Worm (Caenorhabditis elegans) whole organism, L3 larva: Measurements from ENCODE around the gene F46G10.2.

Source experiments
- R02D3.7 ChIP-seq: fragments of 150-350 bp; optimal IDR thresholded peaks from 2 replicates; lab custom pipeline; 2014; ENCODE audit warnings: missing biosample characterization, missing genetic modification characterization
- ZK546.5 ChIP-seq: sonication (generic microtip); optimal IDR thresholded peaks from 2 replicates; lab custom pipeline; 2017; ENCODE audit warnings: missing biosample characterization, missing genetic modification characterization
- aly-2 ChIP-seq: fragments of 150-350 bp; optimal IDR thresholded peaks from 2 replicates; lab custom pipeline; 2014; ENCODE audit warnings: missing biosample characterization, missing genetic modification characterization
- ama-1 ChIP-seq: fragments of 150-350 bp; optimal IDR thresholded peaks from 2 replicates; lab custom pipeline; 2018
- ceh-16 ChIP-seq: sonication (generic microtip); optimal IDR thresholded peaks from 2 replicates; lab custom pipeline; 2017; ENCODE audit warnings: missing biosample characterization, missing genetic modification characterization
- ceh-28 ChIP-seq: fragments of 150-350 bp; optimal IDR thresholded peaks from 2 replicates; lab custom pipeline; 2014; ENCODE audit warnings: missing biosample characterization, missing genetic modification reagents, missing genetic modification characterization
- ceh-82 ChIP-seq: fragments of 150-350 bp; optimal IDR thresholded peaks from 2 replicates; lab custom pipeline; 2014; ENCODE audit warnings: missing biosample characterization, missing genetic modification characterization
- ceh-9 ChIP-seq: sonication (generic microtip); optimal IDR thresholded peaks from 2 replicates; lab custom pipeline; 2018; ENCODE audit warnings: missing biosample characterization, missing genetic modification characterization
- daf-12 ChIP-seq: fragments of 150-350 bp; optimal IDR thresholded peaks from 2 replicates; lab custom pipeline; 2014; ENCODE audit warnings: missing biosample characterization, missing genetic modification reagents, missing genetic modification characterization
- egl-27 ChIP-seq: sonication (generic microtip); optimal IDR thresholded peaks from 4 replicates; lab custom pipeline; 2017; ENCODE audit warnings: missing biosample characterization, missing genetic modification reagents, missing genetic modification characterization
- egl-5 ChIP-seq: fragments of 150-350 bp; optimal IDR thresholded peaks from 2 replicates; lab custom pipeline; 2017; ENCODE audit warnings: missing biosample characterization, missing genetic modification reagents, missing genetic modification characterization, inconsistent platforms
- elt-1 ChIP-seq: fragments of 150-350 bp; optimal IDR thresholded peaks from 2 replicates; lab custom pipeline; 2014; ENCODE audit warnings: missing biosample characterization, missing genetic modification characterization
- elt-2 ChIP-seq: sonication (generic microtip); optimal IDR thresholded peaks from 2 replicates; lab custom pipeline; 2016; ENCODE audit warnings: missing genetic modification reagents, mild to moderate bottlenecking, missing genetic modification characterization, missing compliant biosample characterization
- elt-3 ChIP-seq, 3 experiments: fragments of 150-350 bp in 1 of 3; sonication (generic microtip) in 2 of 3; optimal IDR thresholded peaks; 2 replicates in 2 of 3; 4 replicates in 1 of 3; lab custom pipeline; 2014 to 2017; ENCODE audit warnings: missing biosample characterization in 3 of 3, missing genetic modification characterization in 3 of 3
- eor-1 ChIP-seq, 2 experiments: fragments of 150-350 bp; optimal IDR thresholded peaks; 2 replicates each; lab custom pipeline; 2014 to 2018; ENCODE audit warnings: missing biosample characterization in 2 of 2, missing genetic modification characterization in 2 of 2
- fkh-10 ChIP-seq: sonication (generic microtip); optimal IDR thresholded peaks from 2 replicates; lab custom pipeline; 2017; ENCODE audit warnings: missing biosample characterization, missing genetic modification reagents, missing genetic modification characterization
- fos-1 ChIP-seq: fragments of 150-350 bp; optimal IDR thresholded peaks from 2 replicates; lab custom pipeline; 2014; ENCODE audit warnings: missing biosample characterization, missing genetic modification characterization
- jun-1 ChIP-seq: fragments of 150-350 bp; optimal IDR thresholded peaks from 2 replicates; lab custom pipeline; 2014; ENCODE audit warnings: missing biosample characterization, missing genetic modification reagents, missing genetic modification characterization
- lin-15B ChIP-seq: fragments of 150-350 bp; optimal IDR thresholded peaks from 2 replicates; lab custom pipeline; 2014; ENCODE audit warnings: missing biosample characterization, missing genetic modification characterization
- lin-39 ChIP-seq: fragments of 150-350 bp; optimal IDR thresholded peaks from 2 replicates; lab custom pipeline; 2018; ENCODE audit warnings: missing biosample characterization, missing genetic modification reagents, missing genetic modification characterization
- lsy-12 ChIP-seq: sonication (generic microtip); optimal IDR thresholded peaks from 2 replicates; lab custom pipeline; 2016; ENCODE audit warnings: mild to moderate bottlenecking, missing genetic modification characterization, missing compliant biosample characterization
- mdl-1 ChIP-seq: fragments of 150-350 bp; optimal IDR thresholded peaks from 2 replicates; lab custom pipeline; 2014; ENCODE audit warnings: missing biosample characterization, missing genetic modification characterization
- mml-1 ChIP-seq: fragments of 150-350 bp; sonication (generic microtip); optimal IDR thresholded peaks from 3 replicates; lab custom pipeline; 2014; ENCODE audit warnings: missing biosample characterization, missing genetic modification characterization
- nfya-1 ChIP-seq: sonication (generic microtip); optimal IDR thresholded peaks from 2 replicates; lab custom pipeline; 2017; ENCODE audit warnings: missing genetic modification characterization, mild to moderate bottlenecking, missing compliant biosample characterization, antibody characterized with exemption, moderate library complexity; ENCODE audit not compliant: insufficient read depth
- nhr-11 ChIP-seq: fragments of 150-350 bp; optimal IDR thresholded peaks from 2 replicates; lab custom pipeline; 2014; ENCODE audit warnings: missing biosample characterization, missing genetic modification characterization
- nhr-12 ChIP-seq: fragments of 150-350 bp; optimal IDR thresholded peaks from 2 replicates; lab custom pipeline; 2014; ENCODE audit warnings: missing biosample characterization, missing genetic modification characterization
- nhr-23 ChIP-seq: fragments of 150-350 bp; optimal IDR thresholded peaks from 2 replicates; lab custom pipeline; 2014; ENCODE audit warnings: missing biosample characterization, missing genetic modification reagents, missing genetic modification characterization
- nhr-237 ChIP-seq: fragments of 150-350 bp; optimal IDR thresholded peaks from 2 replicates; lab custom pipeline; 2014; ENCODE audit warnings: missing biosample characterization, missing genetic modification characterization
- nhr-25 ChIP-seq: sonication (generic microtip); optimal IDR thresholded peaks from 2 replicates; lab custom pipeline; 2017; ENCODE audit warnings: missing biosample characterization, missing genetic modification characterization
- nhr-43 ChIP-seq: sonication (generic microtip); optimal IDR thresholded peaks from 2 replicates; lab custom pipeline; 2016; ENCODE audit warnings: mild to moderate bottlenecking, missing genetic modification characterization, missing compliant biosample characterization; ENCODE audit not compliant: poor library complexity, severe bottlenecking
- nhr-67 ChIP-seq: fragments of 150-350 bp; optimal IDR thresholded peaks from 2 replicates; lab custom pipeline; 2014; ENCODE audit warnings: missing biosample characterization, missing genetic modification characterization
- nhr-76 ChIP-seq: fragments of 150-350 bp; sonication (generic microtip); optimal IDR thresholded peaks from 5 replicates; lab custom pipeline; 2014; ENCODE audit warnings: missing biosample characterization, missing genetic modification characterization
- nhr-77 ChIP-seq: fragments of 150-350 bp; optimal IDR thresholded peaks from 2 replicates; lab custom pipeline; 2014; ENCODE audit warnings: missing biosample characterization, missing genetic modification characterization
- pha-4 ChIP-seq: fragments of 150-350 bp; optimal IDR thresholded peaks from 2 replicates; lab custom pipeline; 2014; ENCODE audit warnings: missing biosample characterization, missing genetic modification reagents, missing genetic modification characterization
- pqm-1 ChIP-seq: fragments of 150-350 bp; optimal IDR thresholded peaks from 2 replicates; lab custom pipeline; 2017; ENCODE audit warnings: missing biosample characterization, missing genetic modification characterization, inconsistent platforms
- sea-2 ChIP-seq: fragments of 150-350 bp; sonication (generic microtip); optimal IDR thresholded peaks from 4 replicates; lab custom pipeline; 2014; ENCODE audit warnings: missing biosample characterization, missing genetic modification reagents, missing genetic modification characterization
- skn-1 ChIP-seq: fragments of 150-350 bp; optimal IDR thresholded peaks from 2 replicates; lab custom pipeline; 2014; ENCODE audit warnings: missing biosample characterization, missing genetic modification characterization
- snpc-4 ChIP-seq: fragments of 150-350 bp; optimal IDR thresholded peaks from 2 replicates; lab custom pipeline; 2014; ENCODE audit warnings: missing biosample characterization, missing genetic modification characterization
- tbx-2 ChIP-seq: sonication (generic microtip); optimal IDR thresholded peaks from 2 replicates; lab custom pipeline; 2016; ENCODE audit warnings: mild to moderate bottlenecking, missing genetic modification characterization, missing compliant biosample characterization
- unc-39 ChIP-seq: sonication (generic microtip); optimal IDR thresholded peaks from 4 replicates; lab custom pipeline; 2017; ENCODE audit warnings: missing biosample characterization, missing genetic modification characterization
- unc-62 ChIP-seq: fragments of 150-350 bp; sonication (generic microtip); optimal IDR thresholded peaks from 4 replicates; lab custom pipeline; 2014; ENCODE audit warnings: missing biosample characterization, missing genetic modification reagents, missing genetic modification characterization
- zag-1 ChIP-seq: fragments of 150-350 bp; optimal IDR thresholded peaks from 2 replicates; lab custom pipeline; 2014; ENCODE audit warnings: missing biosample characterization, missing genetic modification characterization
- ztf-11 ChIP-seq: fragments of 150-350 bp; optimal IDR thresholded peaks from 2 replicates; lab custom pipeline; 2014; ENCODE audit warnings: missing biosample characterization, missing genetic modification characterization
- ztf-4 ChIP-seq: fragments of 150-350 bp; optimal IDR thresholded peaks from 2 replicates; lab custom pipeline; 2014; ENCODE audit warnings: missing biosample characterization, missing genetic modification characterization

Gene F46G10.2

DNA sequence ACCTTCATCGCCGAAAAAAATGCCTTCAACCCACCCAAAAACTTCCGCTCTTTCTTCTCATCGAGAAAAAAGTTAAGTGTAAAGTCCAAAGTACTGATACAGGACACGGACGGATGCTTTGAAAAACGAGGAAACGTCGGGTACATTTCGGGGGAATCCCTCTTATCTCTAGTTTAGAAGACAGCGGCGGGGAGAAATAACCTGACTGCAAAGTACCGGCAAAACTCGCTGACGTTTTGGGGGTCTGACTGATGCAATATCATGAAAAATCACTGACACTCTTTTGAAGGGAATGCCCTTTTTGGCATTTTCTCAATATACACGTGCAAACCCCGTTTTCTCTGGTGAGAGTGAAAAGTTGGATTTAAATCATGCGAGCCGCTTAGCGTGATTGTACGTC lies 33.7 kb downstream of the F46G10.2 start:
- TF ChIP-seq nhr-25 (tag; lab: Kevin White, UChicago): peak; percentile 87
- TF ChIP-seq nhr-23 (tag; lab: Kevin White, UChicago): peak; percentile 87
- TF ChIP-seq snpc-4 (tag; lab: Kevin White, UChicago): no peak
- TF ChIP-seq fkh-10 (GFP tag; lab: Kevin White, UChicago): no peak
- TF ChIP-seq lsy-12 (tag; lab: Kevin White, UChicago): peak; percentile 24
- TF ChIP-seq mdl-1 (tag; lab: Kevin White, UChicago): peak; percentile 86
- TF ChIP-seq unc-62 (GFP tag; lab: Kevin White, UChicago): peak; percentile 68
- no peak for TF ChIP-seq unc-39 (tag; lab: Kevin White, UChicago)
- TF ChIP-seq R02D3.7 (tag; lab: Kevin White, UChicago): peak; percentile 45
- TF ChIP-seq elt-2: peak; percentile 83
- TF ChIP-seq ceh-16: no peak
- no peak for TF ChIP-seq daf-12
- TF ChIP-seq lin-15B (tag; lab: Kevin White, UChicago): no peak
- TF ChIP-seq eor-1 (tag; optimal IDR thresholded peaks at IDR 0.05; lab: Kevin White, UChicago): no peak
- peak; percentile 60 for TF ChIP-seq tbx-2 (tag; lab: Kevin White, UChicago)
- TF ChIP-seq ztf-11 (tag; lab: Kevin White, UChicago): no peak
- no peak for TF ChIP-seq ztf-4 (tag; lab: Kevin White, UChicago)
- TF ChIP-seq jun-1 (tag; lab: Kevin White, UChicago): peak; percentile 87
- peak; percentile 14 for TF ChIP-seq mml-1 (tag; lab: Kevin White, UChicago)
- TF ChIP-seq sea-2: no peak
- peak; percentile 45 for TF ChIP-seq nhr-11 (tag; lab: Kevin White, UChicago)
- no peak for TF ChIP-seq nhr-12 (tag; lab: Kevin White, UChicago)
- TF ChIP-seq nfya-1 (tag; lab: Kevin White, UChicago): peak; percentile 44
- peak; percentile 43 for TF ChIP-seq nhr-76
- no peak for TF ChIP-seq aly-2 (tag; lab: Kevin White, UChicago)
- peak; percentile 85 for TF ChIP-seq egl-27
- TF ChIP-seq fos-1 (tag; lab: Kevin White, UChicago): no peak
- peak in 1 of 3 experiments; percentile 75 for TF ChIP-seq elt-3 (tag; optimal IDR thresholded peaks at IDR 0.05; lab: Kevin White, UChicago)
- peak; percentile 21 for TF ChIP-seq pha-4
- peak; percentile 71 for TF ChIP-seq pqm-1 (tag; lab: Kevin White, UChicago)
- peak; percentile 90 for TF ChIP-seq nhr-43
- no peak for TF ChIP-seq nhr-77 (tag; lab: Kevin White, UChicago)
- no peak for TF ChIP-seq skn-1 (tag; lab: Kevin White, UChicago)
- TF ChIP-seq, all 47 proteins: peak for 18

DNA sequence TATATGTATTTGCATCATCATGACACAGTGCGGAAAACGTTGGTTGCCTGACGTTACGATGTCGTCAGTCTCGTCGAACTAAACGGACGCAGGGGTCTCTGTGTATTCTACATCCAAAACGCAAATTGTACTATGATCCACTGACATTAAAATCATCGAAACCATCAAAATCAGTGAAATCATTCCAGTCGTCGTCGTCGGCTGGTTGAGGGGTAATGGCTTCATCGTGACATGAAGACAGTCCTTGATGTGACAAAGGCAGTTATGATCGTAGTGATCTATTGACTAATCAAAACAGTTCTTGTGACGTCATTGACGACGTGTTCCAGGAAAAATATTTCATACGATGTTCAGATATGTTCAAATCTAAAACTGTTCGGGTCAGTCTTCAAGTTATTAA lies 34.9 kb downstream of the F46G10.2 start:
- no peak for TF ChIP-seq egl-5
- no peak for TF ChIP-seq eor-1 (tag; optimal IDR thresholded peaks at IDR 0.05; lab: Kevin White, UChicago)
- TF ChIP-seq ceh-82 (tag; lab: Kevin White, UChicago): no peak
- TF ChIP-seq pqm-1 (tag; lab: Kevin White, UChicago): no peak
- peak; percentile 44 for TF ChIP-seq nhr-25 (tag; lab: Kevin White, UChicago)
- TF ChIP-seq nhr-12 (tag; lab: Kevin White, UChicago): no peak
- no peak for TF ChIP-seq fos-1 (tag; lab: Kevin White, UChicago)
- TF ChIP-seq nhr-237: no peak
- TF ChIP-seq jun-1 (tag; lab: Kevin White, UChicago): no peak
- TF ChIP-seq ztf-11 (tag; lab: Kevin White, UChicago): no peak
- TF ChIP-seq ZK546.5 (tag; lab: Kevin White, UChicago): no peak
- TF ChIP-seq nhr-43: peak; percentile 79

DNA sequence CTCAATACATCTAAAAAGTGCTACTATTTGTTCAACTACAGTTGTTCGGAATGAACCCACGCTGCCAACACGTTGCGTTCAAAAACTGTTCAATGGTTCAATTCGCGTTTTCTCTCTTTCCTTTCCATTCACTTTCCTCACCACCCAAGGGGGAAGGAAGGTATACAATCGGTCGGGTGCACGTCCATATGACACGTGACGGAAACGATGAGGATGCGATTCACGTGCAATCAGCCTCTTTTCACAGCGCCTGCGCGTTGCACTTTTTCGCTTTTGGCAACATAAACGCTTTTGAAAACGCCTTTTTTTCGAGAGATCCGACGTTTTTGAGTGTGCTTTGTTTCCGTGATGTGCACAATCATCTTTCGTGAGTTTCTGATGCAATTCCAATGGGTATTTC lies 35.8 kb downstream of the F46G10.2 start:
- peak; percentile 89 for TF ChIP-seq nhr-25 (tag; lab: Kevin White, UChicago)
- no peak for TF ChIP-seq ztf-11 (tag; lab: Kevin White, UChicago)
- peak; percentile 59 for TF ChIP-seq lsy-12 (tag; lab: Kevin White, UChicago)
- TF ChIP-seq aly-2 (tag; lab: Kevin White, UChicago): no peak
- TF ChIP-seq mdl-1 (tag; lab: Kevin White, UChicago): peak; percentile 88
- TF ChIP-seq zag-1 (tag; lab: Kevin White, UChicago): no peak
- TF ChIP-seq nhr-77 (tag; lab: Kevin White, UChicago): no peak
- TF ChIP-seq ceh-82 (tag; lab: Kevin White, UChicago): no peak
- TF ChIP-seq lin-39 (tag; lab: Kevin White, UChicago): no peak
- TF ChIP-seq ama-1 (lab: Kevin White, UChicago): peak; percentile 81
- peak; percentile 90 for TF ChIP-seq nhr-11 (tag; lab: Kevin White, UChicago)
- TF ChIP-seq R02D3.7 (tag; lab: Kevin White, UChicago): peak; percentile 18
- no peak for TF ChIP-seq ceh-16
- no peak for TF ChIP-seq eor-1 (tag; optimal IDR thresholded peaks at IDR 0.05; lab: Kevin White, UChicago)
- peak; percentile 69 for TF ChIP-seq egl-27
- no peak for TF ChIP-seq lin-15B (tag; lab: Kevin White, UChicago)
- peak; percentile 97 for TF ChIP-seq nhr-43
- TF ChIP-seq snpc-4 (tag; lab: Kevin White, UChicago): no peak
- peak; percentile 63 for TF ChIP-seq nfya-1 (tag; lab: Kevin White, UChicago)
- peak; percentile 78 for TF ChIP-seq fkh-10 (GFP tag; lab: Kevin White, UChicago)
- TF ChIP-seq nhr-12 (tag; lab: Kevin White, UChicago): no peak
- TF ChIP-seq elt-1 (tag; lab: Kevin White, UChicago): no peak
- TF ChIP-seq nhr-67 (tag; lab: Kevin White, UChicago): no peak
- peak in 2 of 3 experiments; percentile 33 to 61 for TF ChIP-seq elt-3 (tag; optimal IDR thresholded peaks at IDR 0.05; lab: Kevin White, UChicago)
- no peak for TF ChIP-seq ceh-9
- no peak for TF ChIP-seq fos-1 (tag; lab: Kevin White, UChicago)
- no peak for TF ChIP-seq ceh-28 (tag; lab: Kevin White, UChicago)
- TF ChIP-seq ztf-4 (tag; lab: Kevin White, UChicago): peak; percentile 12
- TF ChIP-seq egl-5: peak; percentile 32
- TF ChIP-seq tbx-2 (tag; lab: Kevin White, UChicago): peak; percentile 80
- peak; percentile 54 for TF ChIP-seq nhr-76
- no peak for TF ChIP-seq ZK546.5 (tag; lab: Kevin White, UChicago)
- no peak for TF ChIP-seq unc-62 (GFP tag; lab: Kevin White, UChicago)
- no peak for TF ChIP-seq sea-2
- peak; percentile 87 for TF ChIP-seq nhr-23 (tag; lab: Kevin White, UChicago)
- peak; percentile 89 for TF ChIP-seq mml-1 (tag; lab: Kevin White, UChicago)
